Worm (Caenorhabditis elegans) whole organism, early embryonic: Measurements from ENCODE around the gene T04C12.33.

Experiments used
- B0310.2 ChIP-seq: sonication (generic microtip); optimal IDR thresholded peaks from 2 replicates; lab custom pipeline; 2016; ENCODE audit warnings: mild to moderate bottlenecking, missing genetic modification characterization, missing compliant biosample characterization
- F13C5.2 ChIP-seq: sonication (generic microtip); optimal IDR thresholded peaks from 2 replicates; lab custom pipeline; 2017; ENCODE audit warnings: mild to moderate bottlenecking, missing genetic modification characterization, inconsistent platforms, missing compliant biosample characterization
- ama-1 ChIP-seq: fragments of 150-350 bp; optimal IDR thresholded peaks from 2 replicates; lab custom pipeline; 2014
- flt-1 ChIP-seq: fragments of 200-800 bp; sonication (Bioruptor generic); IDR thresholded peaks from 2 replicates; pipeline ENCODE4 v1.3.6; 2022; ENCODE audit warnings: missing genetic modification characterization, missing compliant biosample characterization
- hmg-4 ChIP-seq: fragments of 200-800 bp; sonication (Bioruptor generic); optimal IDR thresholded peaks from 2 replicates; lab custom pipeline; 2018; ENCODE audit warnings: mild to moderate bottlenecking, missing genetic modification characterization, missing compliant biosample characterization
- hnd-1 ChIP-seq: sonication (generic microtip); optimal IDR thresholded peaks from 2 replicates; lab custom pipeline; 2016; ENCODE audit warnings: missing genetic modification characterization, missing compliant biosample characterization
- sea-1 ChIP-seq: fragments of 200-800 bp; sonication (Bioruptor generic); conservative IDR thresholded peaks from 2 replicates; pipeline ENCODE4 v1.3.6; 2022; ENCODE audit warnings: missing genetic modification characterization, missing compliant biosample characterization
- tbx-11 ChIP-seq: fragments of 200-800 bp; sonication (Bioruptor generic); IDR thresholded peaks from 2 replicates; pipeline ENCODE4 v1.3.6; 2022; ENCODE audit warnings: missing genetic modification characterization, missing compliant biosample characterization
- tbx-37 ChIP-seq: fragments of 200-800 bp; sonication (Bioruptor generic); conservative IDR thresholded peaks from 2 replicates; pipeline ENCODE4 v1.3.6; 2022; ENCODE audit warnings: missing genetic modification reagents, missing genetic modification characterization, missing compliant biosample characterization
- tra-4 ChIP-seq: sonication (generic microtip); optimal IDR thresholded peaks from 2 replicates; lab custom pipeline; 2017; ENCODE audit warnings: missing genetic modification characterization, missing compliant biosample characterization

DNA sequence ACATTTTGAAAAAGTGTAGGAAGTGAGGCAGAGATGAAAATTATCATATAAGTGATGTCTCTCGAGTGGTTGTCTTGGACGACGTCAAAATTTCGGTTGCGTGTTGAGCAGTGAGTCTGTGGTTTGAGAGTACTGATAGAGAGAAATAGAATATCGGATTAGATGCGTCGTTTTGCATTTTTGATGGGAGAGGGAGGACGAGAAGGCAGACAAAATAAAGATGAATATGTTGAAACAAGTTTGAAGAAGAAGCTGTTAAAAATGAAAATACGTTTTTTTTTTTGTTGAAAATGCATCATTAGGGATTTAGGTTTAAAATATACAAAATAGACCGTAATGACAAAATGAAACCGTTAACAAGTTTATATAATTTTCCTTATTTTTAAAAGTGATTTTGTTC is 11.1 kb downstream of the T04C12.33 start, which contains the start of gene T04C12.9:
- no peak for TF ChIP-seq B0310.2 (tag; lab: Kevin White, UChicago)
- no peak for TF ChIP-seq flt-1 (GFP tag; lab: Robert Waterston, UW)
- TF ChIP-seq ama-1 (lab: Kevin White, UChicago): no peak
- no peak for TF ChIP-seq hmg-4 (GFP tag; lab: Kevin White, UChicago)
- TF ChIP-seq F13C5.2 (tag; lab: Kevin White, UChicago): no peak
- no peak for TF ChIP-seq sea-1 (GFP tag; lab: Robert Waterston, UW)
- TF ChIP-seq hnd-1: no peak
- no peak for TF ChIP-seq tra-4
- TF ChIP-seq tbx-37 (GFP tag; lab: Robert Waterston, UW): no peak
- no peak for TF ChIP-seq tbx-11 (GFP tag; lab: Robert Waterston, UW)
